Fruit fly (Drosophila melanogaster) whole organism, prepupa: Measurements from ENCODE around the gene mtDNA-helicase.

Experiments
- CG16779 ChIP-seq: fragments of 200-800 bp; sonication (Bioruptor generic); optimal IDR thresholded peaks from 3 replicates; lab custom pipeline; 2017; ENCODE audit warnings: missing biosample characterization, mild to moderate bottlenecking, missing genetic modification characterization
- CG8319 ChIP-seq: fragments of 200-800 bp; sonication (Bioruptor generic); optimal IDR thresholded peaks from 3 replicates; lab custom pipeline; 2016; ENCODE audit warnings: missing biosample characterization, missing genetic modification characterization
- CG8632 ChIP-seq: fragments of 200-800 bp; sonication (Bioruptor generic); optimal IDR thresholded peaks from 3 replicates; lab custom pipeline; 2016; ENCODE audit warnings: missing biosample characterization, missing genetic modification characterization
- Eip78C ChIP-seq: fragments of 200-800 bp; sonication (Bioruptor generic); peaks from one replicate; lab custom pipeline; 2016; ENCODE audit warnings: missing biosample characterization, missing genetic modification characterization
- Hr38 ChIP-seq: sonication (Bioruptor generic); optimal IDR thresholded peaks from 2 replicates; lab custom pipeline; 2016; ENCODE audit warnings: missing biosample characterization, missing genetic modification characterization
- pdm3 ChIP-seq: fragments of 200-800 bp; sonication (Bioruptor generic); optimal IDR thresholded peaks from 3 replicates; lab custom pipeline; 2016; ENCODE audit warnings: missing biosample characterization, missing genetic modification characterization

DNA sequence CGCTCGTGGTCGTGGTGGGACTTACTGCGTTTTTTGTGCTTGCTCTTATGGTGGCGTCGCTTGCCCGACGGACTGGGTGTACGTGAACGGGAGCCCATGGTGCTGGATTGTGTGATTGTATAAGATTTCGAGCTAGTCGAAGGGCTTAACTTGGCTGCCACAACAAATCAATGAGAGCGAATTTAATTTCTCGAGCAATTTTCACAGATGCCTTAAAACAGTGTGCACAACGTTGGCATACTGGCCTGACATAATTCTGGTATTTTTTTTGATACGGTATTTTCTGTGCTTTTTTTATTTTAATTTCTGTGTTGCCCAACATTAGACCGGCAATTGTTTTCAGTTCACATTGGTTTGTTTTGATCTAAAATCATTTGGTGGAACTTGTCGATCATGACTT lies 44.7 kb upstream of the mtDNA-helicase start, which contains the start of gene Arglu1:
- TF ChIP-seq Hr38 (GFP tag; lab: Kevin White, UChicago) = no peak
- no peak for TF ChIP-seq CG16779 (tag; lab: Kevin White, UChicago)
- TF ChIP-seq pdm3 (GFP tag; lab: Kevin White, UChicago) = no peak
- no peak for TF ChIP-seq Eip78C (GFP tag; lab: Kevin White, UChicago)
- no peak for TF ChIP-seq CG8319
- no peak for TF ChIP-seq CG8632 (GFP tag; lab: Kevin White, UChicago)
